Worm (Caenorhabditis elegans) whole organism, midembryonic: ENCODE results near the gene W03C9.1.

Experiments
- T22C8.4 ChIP-seq: fragments of 200-800 bp; sonication (Bioruptor generic); IDR thresholded peaks from 2 replicates; pipeline ENCODE4 v1.3.6; 2022; ENCODE audit warnings: missing genetic modification characterization, missing compliant biosample characterization
- flt-1 ChIP-seq: fragments of 200-800 bp; sonication (Bioruptor generic); IDR thresholded peaks from 2 replicates; pipeline ENCODE4 v1.3.6; 2022; ENCODE audit warnings: missing genetic modification characterization, missing compliant biosample characterization
- med-1 ChIP-seq: sonication (generic microtip); optimal IDR thresholded peaks from 2 replicates; lab custom pipeline; 2017; ENCODE audit warnings: missing genetic modification characterization, mild to moderate bottlenecking, missing compliant biosample characterization, antibody characterized with exemption, missing genetic modification reagents; ENCODE audit not compliant: insufficient read depth
- tab-1 ChIP-seq: fragments of 200-800 bp; sonication (Bioruptor generic); IDR thresholded peaks from 2 replicates; pipeline ENCODE4 v1.3.6; 2022; ENCODE audit warnings: missing genetic modification characterization, missing compliant biosample characterization

- TF ChIP-seq T22C8.4 (GFP tag; lab: Robert Waterston, UW) (no peak), tab-1 (GFP tag; lab: Robert Waterston, UW) (no peak), med-1 (no peak), flt-1 (GFP tag; lab: Robert Waterston, UW) (no peak)
Measured at ce11 chrII:11972266-11972665, 10.3 kb upstream of the W03C9.1 start.
